Fruit fly (Drosophila melanogaster) whole organism: Measurements from ENCODE around the gene mtgo.

Source experiments
- Dll ChIP-seq: fragments of >200 bp; optimal IDR thresholded peaks from 2 replicates; lab custom pipeline; 2017
- EcR ChIP-seq, 2 experiments: fragments of >200 bp; optimal IDR thresholded peaks; 2 replicates each; lab custom pipeline; 2017; ENCODE audit warnings: missing biosample characterization in 2 of 2, missing genetic modification characterization in 2 of 2, missing genetic modification reagents in 2 of 2
- pan ChIP-seq: fragments of >200 bp; optimal IDR thresholded peaks from 2 replicates; lab custom pipeline; 2017
- psq ChIP-seq: fragments of >200 bp; optimal IDR thresholded peaks from 2 replicates; lab custom pipeline; 2017

DNA sequence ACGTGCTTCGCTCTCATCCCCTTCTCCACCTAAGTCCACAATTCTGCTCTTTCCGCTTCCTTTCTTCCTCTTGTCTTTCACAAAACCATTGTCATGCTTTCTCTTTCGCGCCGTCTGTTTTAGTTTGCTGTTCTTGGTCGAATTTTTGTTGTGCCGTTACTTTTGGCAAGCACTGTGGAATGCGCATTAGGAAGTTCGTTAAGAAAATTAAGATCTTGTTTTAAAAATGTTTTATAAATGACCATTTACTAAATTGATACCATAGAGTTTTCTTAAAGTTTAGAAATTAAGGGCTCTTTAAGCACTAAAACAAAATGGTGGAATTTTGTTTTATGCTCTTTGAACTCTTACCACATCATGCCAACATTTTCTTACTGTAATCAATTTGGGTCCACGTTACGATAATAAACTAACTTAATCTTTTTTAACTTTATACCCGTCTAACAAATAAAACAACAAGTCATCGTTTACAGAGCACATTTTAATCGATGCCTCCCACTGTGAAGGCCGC, 9.7 kb upstream of the mtgo start:
- TF ChIP-seq pan (no peak), EcR (GFP tag; optimal IDR thresholded peaks at IDR 0.05; lab: Kevin White, UChicago) (no peak), psq (lab: Kevin White, UChicago) (no peak), Dll (lab: Kevin White, UChicago) (no peak)
